Fruit fly (Drosophila melanogaster) whole organism, wandering third instar larva: ENCODE measurements around the gene CG32668.

Source experiments
- Abd-B ChIP-seq: fragments of >200 bp; optimal IDR thresholded peaks from 2 replicates; lab custom pipeline; 2017; ENCODE audit warnings: missing biosample characterization, missing genetic modification characterization
- CG32264 ChIP-seq: fragments of 200-800 bp; sonication (Bioruptor generic); optimal IDR thresholded peaks from 2 replicates; lab custom pipeline; 2016; ENCODE audit warnings: missing biosample characterization, missing genetic modification characterization
- CG9705 ChIP-seq: fragments of 200-800 bp; sonication (Bioruptor generic); optimal IDR thresholded peaks from 2 replicates; lab custom pipeline; 2018; ENCODE audit warnings: missing biosample characterization, mild to moderate bottlenecking, missing genetic modification characterization
- CrebA ChIP-seq: fragments of 200-800 bp; sonication (Bioruptor generic); optimal IDR thresholded peaks from 2 replicates; lab custom pipeline; 2016; ENCODE audit warnings: missing biosample characterization, mild to moderate bottlenecking, missing genetic modification characterization, borderline replicate concordance
- Dfd ChIP-seq: fragments of >200 bp; optimal IDR thresholded peaks from 2 replicates; lab custom pipeline; 2017; ENCODE audit warnings: missing biosample characterization, missing genetic modification characterization
- Dif ChIP-seq: fragments of 200-275, 200-300 bp; sonication (Bioruptor generic); optimal IDR thresholded peaks from 2 replicates; lab custom pipeline; 2018; ENCODE audit warnings: missing biosample characterization, missing genetic modification characterization; ENCODE audit not compliant: partially characterized antibody
- GATAd ChIP-seq: sonication (Bioruptor generic); optimal IDR thresholded peaks from 2 replicates; lab custom pipeline; 2016; ENCODE audit warnings: missing biosample characterization, missing genetic modification characterization
- HLH106 ChIP-seq: fragments of 200-800 bp; optimal IDR thresholded peaks from 3 replicates; lab custom pipeline; 2019; ENCODE audit warnings: missing biosample characterization, mild to moderate bottlenecking, missing genetic modification characterization, moderate library complexity
- Hnf4 ChIP-seq: fragments of 200-800 bp; sonication (Bioruptor generic); optimal IDR thresholded peaks from 2 replicates; lab custom pipeline; 2016; ENCODE audit warnings: missing biosample characterization, mild to moderate bottlenecking, missing genetic modification characterization
- Hr78 ChIP-seq: fragments of >200 bp; optimal IDR thresholded peaks from 2 replicates; lab custom pipeline; 2017; ENCODE audit warnings: missing biosample characterization, missing genetic modification characterization
- Hr83 ChIP-seq: fragments of 200-300 bp; sonication (Bioruptor generic); optimal IDR thresholded peaks from 2 replicates; lab custom pipeline; 2016; ENCODE audit warnings: missing biosample characterization, mild to moderate bottlenecking, missing genetic modification characterization, moderate library complexity; ENCODE audit not compliant: poor library complexity, severe bottlenecking
- Jra ChIP-seq: sonication (Bioruptor generic); optimal IDR thresholded peaks from 2 replicates; lab custom pipeline; 2016; ENCODE audit warnings: missing biosample characterization, missing genetic modification characterization
- Mio ChIP-seq: sonication (Bioruptor generic); optimal IDR thresholded peaks from 2 replicates; lab custom pipeline; 2016; ENCODE audit warnings: missing biosample characterization, missing genetic modification characterization
- Myc ChIP-seq: fragments of >200 bp; optimal IDR thresholded peaks from 2 replicates; lab custom pipeline; 2017
- N ChIP-seq: fragments of >200 bp; optimal IDR thresholded peaks from 2 replicates; lab custom pipeline; 2018; ENCODE audit warnings: missing biosample characterization, missing external identifiers, missing genetic modification characterization
- OdsH ChIP-seq: fragments of 200-800 bp; sonication (Bioruptor generic); optimal IDR thresholded peaks from 2 replicates; lab custom pipeline; 2016; ENCODE audit warnings: missing biosample characterization, mild to moderate bottlenecking, missing genetic modification characterization
- Rel ChIP-seq, 2 experiments: fragments of 200-800 bp; sonication (Bioruptor generic) in 1 of 2; optimal IDR thresholded peaks; 2 replicates in 1 of 2; 3 replicates in 1 of 2; lab custom pipeline; 2016 to 2019; ENCODE audit warnings: mild to moderate bottlenecking in 2 of 2, missing biosample characterization in 2 of 2, missing genetic modification characterization in 2 of 2, moderate library complexity in 1 of 2
- Sp1 ChIP-seq: fragments of 200-800 bp; sonication (Bioruptor generic); optimal IDR thresholded peaks from 3 replicates; lab custom pipeline; 2019; ENCODE audit warnings: missing biosample characterization, mild to moderate bottlenecking, missing genetic modification characterization, moderate library complexity
- Vsx2 ChIP-seq: fragments of 200-300, 225-300 bp; sonication (Bioruptor generic); optimal IDR thresholded peaks from 2 replicates; lab custom pipeline; 2018; ENCODE audit warnings: missing biosample characterization, missing genetic modification characterization; ENCODE audit not compliant: partially characterized antibody
- br ChIP-seq: fragments of 200-800 bp; sonication (Bioruptor generic); optimal IDR thresholded peaks from 2 replicates; lab custom pipeline; 2016; ENCODE audit warnings: missing biosample characterization, missing genetic modification characterization
- brk ChIP-seq: fragments of 200-800 bp; sonication (Bioruptor generic); optimal IDR thresholded peaks from 2 replicates; lab custom pipeline; 2016; ENCODE audit warnings: missing biosample characterization, mild to moderate bottlenecking, missing genetic modification characterization
- dl ChIP-seq, 2 experiments: fragments of 175-275, 200-275 bp in 1 of 2; fragments of 200-275 bp in 1 of 2; sonication (Bioruptor generic); optimal IDR thresholded peaks; lab custom pipeline; 2018; ENCODE audit warnings: mild to moderate bottlenecking in 2 of 2, missing biosample characterization in 2 of 2, missing genetic modification characterization in 2 of 2, moderate library complexity in 2 of 2; ENCODE audit not compliant: partially characterized antibody in 2 of 2, insufficient read depth in 1 of 2
- dmrt93B ChIP-seq: fragments of 200-800 bp; sonication (Bioruptor generic); optimal IDR thresholded peaks from 2 replicates; lab custom pipeline; 2018; ENCODE audit warnings: missing biosample characterization, mild to moderate bottlenecking, missing genetic modification characterization
- dsf ChIP-seq: sonication (Bioruptor generic); optimal IDR thresholded peaks from 2 replicates; lab custom pipeline; 2016; ENCODE audit warnings: missing biosample characterization, missing genetic modification characterization, borderline replicate concordance
- ey ChIP-seq: fragments of 200-800 bp; sonication (Bioruptor generic); optimal IDR thresholded peaks from 2 replicates; lab custom pipeline; 2016; ENCODE audit warnings: missing biosample characterization, missing genetic modification characterization
- foxo ChIP-seq, 2 experiments: fragments of 200-800 bp; sonication (Bioruptor generic); optimal IDR thresholded peaks; 2 replicates in 1 of 2; 3 replicates in 1 of 2; lab custom pipeline; 2016 to 2017; ENCODE audit warnings: missing biosample characterization in 2 of 2, missing genetic modification characterization in 2 of 2
- fru ChIP-seq: fragments of 200-800 bp; sonication (Bioruptor generic); optimal IDR thresholded peaks from 3 replicates; lab custom pipeline; 2016; ENCODE audit warnings: missing biosample characterization, mild to moderate bottlenecking, missing genetic modification characterization
- h ChIP-seq: fragments of 200-800 bp; sonication (Bioruptor generic); optimal IDR thresholded peaks from 3 replicates; lab custom pipeline; 2016; ENCODE audit warnings: missing biosample characterization, mild to moderate bottlenecking, missing genetic modification characterization
- jim ChIP-seq: fragments of 175-275, 200-325 bp; sonication (Bioruptor generic); optimal IDR thresholded peaks from 2 replicates; lab custom pipeline; 2016; ENCODE audit warnings: missing biosample characterization, mild to moderate bottlenecking, missing genetic modification characterization
- lola ChIP-seq: fragments of >200 bp; optimal IDR thresholded peaks from 2 replicates; lab custom pipeline; 2017; ENCODE audit warnings: missing biosample characterization, missing genetic modification characterization
- pan ChIP-seq: fragments of >200 bp; optimal IDR thresholded peaks from 2 replicates; lab custom pipeline; 2017
- psq ChIP-seq: fragments of 200-800 bp; sonication (Bioruptor generic); optimal IDR thresholded peaks from 3 replicates; lab custom pipeline; 2017; ENCODE audit warnings: missing biosample characterization, mild to moderate bottlenecking, missing genetic modification characterization, moderate library complexity
- rgr ChIP-seq: fragments of 200-800 bp; sonication (Bioruptor generic); optimal IDR thresholded peaks from 3 replicates; lab custom pipeline; 2016; ENCODE audit warnings: missing biosample characterization, mild to moderate bottlenecking, missing genetic modification characterization
- sage ChIP-seq: fragments of 200-800 bp; sonication (Bioruptor generic); optimal IDR thresholded peaks from 2 replicates; lab custom pipeline; 2016; ENCODE audit warnings: missing biosample characterization, mild to moderate bottlenecking, missing genetic modification characterization
- sv ChIP-seq: fragments of 200-800 bp; sonication (Bioruptor generic); optimal IDR thresholded peaks from 3 replicates; lab custom pipeline; 2016; ENCODE audit warnings: missing biosample characterization, missing genetic modification characterization
- tai ChIP-seq: sonication (Bioruptor generic); optimal IDR thresholded peaks from 2 replicates; lab custom pipeline; 2016; ENCODE audit warnings: missing biosample characterization, missing genetic modification characterization
- usp ChIP-seq: fragments of >200 bp; optimal IDR thresholded peaks from 2 replicates; lab custom pipeline; 2017; ENCODE audit warnings: missing biosample characterization, missing genetic modification characterization
- woc ChIP-seq: sonication (Bioruptor generic); optimal IDR thresholded peaks from 2 replicates; lab custom pipeline; 2016; ENCODE audit warnings: missing biosample characterization, mild to moderate bottlenecking, missing genetic modification characterization

Gene CG32668

DNA sequence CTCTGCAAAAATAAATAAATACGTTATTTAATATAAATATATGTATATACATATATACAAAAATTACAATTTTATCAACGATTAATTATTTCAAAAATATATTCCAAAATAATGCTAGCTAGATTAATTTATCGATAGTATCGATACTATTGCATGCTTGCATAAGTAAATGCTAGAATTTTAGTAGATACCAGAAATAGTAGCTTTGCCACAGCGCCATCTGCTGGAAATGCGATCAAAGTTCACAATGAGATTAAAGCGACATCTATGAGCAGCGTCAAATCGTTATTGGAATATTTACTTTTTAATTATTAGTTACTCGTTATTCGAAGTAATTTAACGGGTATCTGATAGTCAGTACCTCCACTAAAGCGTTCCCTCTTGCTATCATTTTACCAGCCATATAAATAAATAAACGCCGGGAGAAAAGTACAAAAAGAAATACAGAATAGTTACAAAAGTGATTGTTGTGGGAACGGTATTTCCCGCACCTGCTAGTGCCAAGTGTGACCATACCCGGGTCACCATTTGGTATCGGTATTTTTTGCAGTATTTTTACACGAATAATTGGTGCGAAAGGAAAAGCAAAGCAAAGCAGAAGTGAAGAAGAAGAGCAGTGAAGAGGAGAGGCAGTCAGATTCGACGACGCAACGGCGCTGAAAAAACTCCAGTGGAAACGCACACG is 5.6 kb downstream of the CG32668 start, which contains the start of the genes rtv and Dlic:
Gene rtv, minus strand, starts transcription at position 165 of the 685 bp plus-strand sequence.
Gene Dlic, plus strand, starts transcription at position 596 of the 685 bp plus-strand sequence.
- peak; percentile 29 for TF ChIP-seq HLH106 (tag; lab: Kevin White, UChicago)
- TF ChIP-seq rgr = peak; percentile 8
- peak; percentile 65 for TF ChIP-seq Myc
- TF ChIP-seq usp (GFP tag; lab: Kevin White, UChicago) = no peak
- TF ChIP-seq psq (GFP tag; lab: Kevin White, UChicago) = peak; percentile 99
- TF ChIP-seq ey (GFP tag; lab: Kevin White, UChicago) = no peak
- TF ChIP-seq Rel (GFP tag; optimal IDR thresholded peaks at IDR 0.05; lab: Kevin White, UChicago) = no peak
- TF ChIP-seq Rel (tag; optimal IDR thresholded peaks at IDR 0.05; lab: Kevin White, UChicago) = peak; percentile 43
- TF ChIP-seq h = no peak
- peak; percentile 45 for TF ChIP-seq fru
- TF ChIP-seq lola (GFP tag; lab: Kevin White, UChicago) = no peak
- peak in 1 of 2 experiments; percentile 51 for TF ChIP-seq foxo (GFP tag; optimal IDR thresholded peaks at IDR 0.05; lab: Kevin White, UChicago)
- no peak for TF ChIP-seq CG32264
- no peak for TF ChIP-seq Hr83 (GFP tag; lab: Kevin White, UChicago)
- TF ChIP-seq, all 38 proteins: peak for 7

DNA sequence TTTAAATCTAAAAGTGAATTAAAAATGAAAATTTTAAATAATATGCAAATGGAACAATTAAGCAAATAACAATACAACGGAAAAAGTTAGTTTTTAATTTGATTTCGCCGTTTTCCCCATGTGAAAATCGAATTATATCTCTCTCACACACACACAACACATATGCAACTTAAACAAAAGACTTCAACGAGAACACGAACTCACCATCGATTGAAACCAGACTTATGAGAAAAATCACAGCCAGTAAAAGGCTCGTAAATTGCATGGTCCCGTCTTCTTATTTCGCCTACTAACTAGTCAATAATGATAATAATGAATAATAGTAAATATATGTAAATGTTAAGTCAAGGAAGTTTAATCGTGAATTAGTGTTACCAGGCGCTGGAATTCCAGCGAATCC is 6.1 kb downstream of the CG32668 start:
- TF ChIP-seq dmrt93B (GFP tag; lab: Kevin White, UChicago) = no peak
- peak; percentile 23 for TF ChIP-seq sage (GFP tag; lab: Kevin White, UChicago)
- TF ChIP-seq rgr = no peak
- TF ChIP-seq dsf (GFP tag; lab: Kevin White, UChicago) = no peak

DNA sequence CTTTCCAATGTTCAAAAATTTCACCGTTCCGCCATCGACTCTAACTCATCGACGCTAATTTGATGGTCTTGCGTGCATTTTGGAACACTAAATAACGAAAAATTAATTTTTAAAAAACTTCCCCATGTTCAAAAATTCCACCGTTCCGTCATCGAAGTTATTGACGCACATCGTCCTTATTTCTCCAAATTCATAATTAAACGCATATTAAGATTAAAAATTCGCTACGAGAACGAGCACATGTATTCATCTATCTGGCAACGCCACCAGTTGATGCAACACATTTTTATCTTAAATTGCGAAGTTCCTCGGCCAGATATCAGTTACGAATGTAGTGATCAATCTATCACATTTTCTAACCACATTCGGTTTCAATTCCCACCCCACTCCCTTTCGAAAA is 10.4 kb downstream of the CG32668 start, which contains the start of gene Lint-1:
Gene Lint-1, plus strand, starts transcription at position 123 of the 400 bp plus-strand sequence.
- TF ChIP-seq fru = peak; percentile 10
- TF ChIP-seq dsf (GFP tag; lab: Kevin White, UChicago) = no peak
- no peak for TF ChIP-seq Dif
- no peak for TF ChIP-seq Myc
- peak; percentile 26 for TF ChIP-seq rgr
- no peak for TF ChIP-seq lola (GFP tag; lab: Kevin White, UChicago)
- no peak for TF ChIP-seq Vsx2
- no peak for TF ChIP-seq OdsH (GFP tag; lab: Kevin White, UChicago)
- TF ChIP-seq foxo (GFP tag; optimal IDR thresholded peaks at IDR 0.05; lab: Kevin White, UChicago) = peak in 1 of 2 experiments; percentile 7
- peak; percentile 18 for TF ChIP-seq br (GFP tag; lab: Kevin White, UChicago)
- TF ChIP-seq sv = no peak
- peak; percentile 5 for TF ChIP-seq Sp1 (GFP tag; lab: Kevin White, UChicago)
- TF ChIP-seq Mio (GFP tag; lab: Kevin White, UChicago) = no peak
- TF ChIP-seq brk (GFP tag; lab: Kevin White, UChicago) = no peak
- no peak for TF ChIP-seq CrebA (GFP tag; lab: Kevin White, UChicago)
- peak; percentile 18 for TF ChIP-seq Hnf4
- no peak for TF ChIP-seq tai (GFP tag; lab: Kevin White, UChicago)
- no peak for TF ChIP-seq dmrt93B (GFP tag; lab: Kevin White, UChicago)
- TF ChIP-seq woc (GFP tag; lab: Kevin White, UChicago) = peak; percentile 45
- no peak for TF ChIP-seq Hr78
- no peak for TF ChIP-seq dl (GFP tag; optimal IDR thresholded peaks at IDR 0.05; lab: Kevin White, UChicago; ENCODE audit: insufficient read depth in 1 of 2, partially characterized antibody in 2 of 2)
- no peak for TF ChIP-seq Jra (GFP tag; lab: Kevin White, UChicago)
- TF ChIP-seq ey (GFP tag; lab: Kevin White, UChicago) = peak; percentile 33
- TF ChIP-seq CG9705 = no peak
- no peak for TF ChIP-seq HLH106 (tag; lab: Kevin White, UChicago)
- TF ChIP-seq usp (GFP tag; lab: Kevin White, UChicago) = no peak
- TF ChIP-seq pan (lab: Kevin White, UChicago) = no peak
- TF ChIP-seq sage (GFP tag; lab: Kevin White, UChicago) = peak; percentile 4
- no peak for TF ChIP-seq Abd-B
- peak; percentile 8 for TF ChIP-seq Hr83 (GFP tag; lab: Kevin White, UChicago)
- TF ChIP-seq Dfd (GFP tag; lab: Kevin White, UChicago) = no peak
- no peak for TF ChIP-seq psq (GFP tag; lab: Kevin White, UChicago)
- TF ChIP-seq Rel (GFP tag; optimal IDR thresholded peaks at IDR 0.05; lab: Kevin White, UChicago) = no peak
- no peak for TF ChIP-seq Rel (tag; optimal IDR thresholded peaks at IDR 0.05; lab: Kevin White, UChicago)
- no peak for TF ChIP-seq jim
- no peak for TF ChIP-seq CG32264
- no peak for TF ChIP-seq GATAd (GFP tag; lab: Kevin White, UChicago)
- peak; percentile 40 for TF ChIP-seq h
- no peak for TF ChIP-seq N (GFP tag; lab: Kevin White, UChicago)
